Fruit fly (Drosophila melanogaster) whole organism, wandering third instar larva: ENCODE data around the gene CG17121.

Experiments used
- Dif ChIP-seq: fragments of 200-275, 200-300 bp; sonication (Bioruptor generic); optimal IDR thresholded peaks from 2 replicates; lab custom pipeline; 2018; ENCODE audit warnings: missing biosample characterization, missing genetic modification characterization; ENCODE audit not compliant: partially characterized antibody
- Hr83 ChIP-seq: fragments of 200-300 bp; sonication (Bioruptor generic); optimal IDR thresholded peaks from 2 replicates; lab custom pipeline; 2016; ENCODE audit warnings: missing biosample characterization, mild to moderate bottlenecking, missing genetic modification characterization, moderate library complexity; ENCODE audit not compliant: poor library complexity, severe bottlenecking
- Mio ChIP-seq: sonication (Bioruptor generic); optimal IDR thresholded peaks from 2 replicates; lab custom pipeline; 2016; ENCODE audit warnings: missing biosample characterization, missing genetic modification characterization
- jim ChIP-seq: fragments of 175-275, 200-325 bp; sonication (Bioruptor generic); optimal IDR thresholded peaks from 2 replicates; lab custom pipeline; 2016; ENCODE audit warnings: missing biosample characterization, mild to moderate bottlenecking, missing genetic modification characterization
- psq ChIP-seq: fragments of 200-800 bp; sonication (Bioruptor generic); optimal IDR thresholded peaks from 3 replicates; lab custom pipeline; 2017; ENCODE audit warnings: missing biosample characterization, mild to moderate bottlenecking, missing genetic modification characterization, moderate library complexity

dm6 chr3R:23061209-23061608 is 13.2 kb upstream of the CG17121 start, which contains the start of the genes sav and Ublcp1:
- TF ChIP-seq psq (GFP tag; lab: Kevin White, UChicago) (peak; percentile 13), jim (GFP tag; lab: Kevin White, UChicago) (no peak), Mio (GFP tag; lab: Kevin White, UChicago) (no peak), Hr83 (GFP tag; lab: Kevin White, UChicago) (no peak), Dif (GFP tag; lab: Kevin White, UChicago) (no peak)
